Fruit fly (Drosophila melanogaster) whole organism, wandering third instar larva: ENCODE measurements around the gene SuUR.

ENCODE experiments used
- Abd-B ChIP-seq: fragments of >200 bp; optimal IDR thresholded peaks from 2 replicates; lab custom pipeline; 2017; ENCODE audit warnings: missing biosample characterization, missing genetic modification characterization
- CG32264 ChIP-seq: fragments of 200-800 bp; sonication (Bioruptor generic); optimal IDR thresholded peaks from 2 replicates; lab custom pipeline; 2016; ENCODE audit warnings: missing biosample characterization, missing genetic modification characterization
- CG9705 ChIP-seq: fragments of 200-800 bp; sonication (Bioruptor generic); optimal IDR thresholded peaks from 2 replicates; lab custom pipeline; 2018; ENCODE audit warnings: missing biosample characterization, mild to moderate bottlenecking, missing genetic modification characterization
- CrebA ChIP-seq: fragments of 200-800 bp; sonication (Bioruptor generic); optimal IDR thresholded peaks from 2 replicates; lab custom pipeline; 2016; ENCODE audit warnings: missing biosample characterization, mild to moderate bottlenecking, missing genetic modification characterization, borderline replicate concordance
- Dfd ChIP-seq: fragments of >200 bp; optimal IDR thresholded peaks from 2 replicates; lab custom pipeline; 2017; ENCODE audit warnings: missing biosample characterization, missing genetic modification characterization
- Dif ChIP-seq: fragments of 200-275, 200-300 bp; sonication (Bioruptor generic); optimal IDR thresholded peaks from 2 replicates; lab custom pipeline; 2018; ENCODE audit warnings: missing biosample characterization, missing genetic modification characterization; ENCODE audit not compliant: partially characterized antibody
- GATAd ChIP-seq: sonication (Bioruptor generic); optimal IDR thresholded peaks from 2 replicates; lab custom pipeline; 2016; ENCODE audit warnings: missing biosample characterization, missing genetic modification characterization
- HLH106 ChIP-seq: fragments of 200-800 bp; optimal IDR thresholded peaks from 3 replicates; lab custom pipeline; 2019; ENCODE audit warnings: missing biosample characterization, mild to moderate bottlenecking, missing genetic modification characterization, moderate library complexity
- Hnf4 ChIP-seq: fragments of 200-800 bp; sonication (Bioruptor generic); optimal IDR thresholded peaks from 2 replicates; lab custom pipeline; 2016; ENCODE audit warnings: missing biosample characterization, mild to moderate bottlenecking, missing genetic modification characterization
- Hr78 ChIP-seq: fragments of >200 bp; optimal IDR thresholded peaks from 2 replicates; lab custom pipeline; 2017; ENCODE audit warnings: missing biosample characterization, missing genetic modification characterization
- Jra ChIP-seq: sonication (Bioruptor generic); optimal IDR thresholded peaks from 2 replicates; lab custom pipeline; 2016; ENCODE audit warnings: missing biosample characterization, missing genetic modification characterization
- Mio ChIP-seq: sonication (Bioruptor generic); optimal IDR thresholded peaks from 2 replicates; lab custom pipeline; 2016; ENCODE audit warnings: missing biosample characterization, missing genetic modification characterization
- Myc ChIP-seq: fragments of >200 bp; optimal IDR thresholded peaks from 2 replicates; lab custom pipeline; 2017
- OdsH ChIP-seq: fragments of 200-800 bp; sonication (Bioruptor generic); optimal IDR thresholded peaks from 2 replicates; lab custom pipeline; 2016; ENCODE audit warnings: missing biosample characterization, mild to moderate bottlenecking, missing genetic modification characterization
- Rel ChIP-seq, 2 experiments: fragments of 200-800 bp; sonication (Bioruptor generic) in 1 of 2; optimal IDR thresholded peaks; 2 replicates in 1 of 2; 3 replicates in 1 of 2; lab custom pipeline; 2016 to 2019; ENCODE audit warnings: mild to moderate bottlenecking in 2 of 2, missing biosample characterization in 2 of 2, missing genetic modification characterization in 2 of 2, moderate library complexity in 1 of 2
- Sp1 ChIP-seq: fragments of 200-800 bp; sonication (Bioruptor generic); optimal IDR thresholded peaks from 3 replicates; lab custom pipeline; 2019; ENCODE audit warnings: missing biosample characterization, mild to moderate bottlenecking, missing genetic modification characterization, moderate library complexity
- Vsx2 ChIP-seq: fragments of 200-300, 225-300 bp; sonication (Bioruptor generic); optimal IDR thresholded peaks from 2 replicates; lab custom pipeline; 2018; ENCODE audit warnings: missing biosample characterization, missing genetic modification characterization; ENCODE audit not compliant: partially characterized antibody
- brk ChIP-seq: fragments of 200-800 bp; sonication (Bioruptor generic); optimal IDR thresholded peaks from 2 replicates; lab custom pipeline; 2016; ENCODE audit warnings: missing biosample characterization, mild to moderate bottlenecking, missing genetic modification characterization
- dl ChIP-seq, 2 experiments: fragments of 175-275, 200-275 bp in 1 of 2; fragments of 200-275 bp in 1 of 2; sonication (Bioruptor generic); optimal IDR thresholded peaks; lab custom pipeline; 2018; ENCODE audit warnings: mild to moderate bottlenecking in 2 of 2, missing biosample characterization in 2 of 2, missing genetic modification characterization in 2 of 2, moderate library complexity in 2 of 2; ENCODE audit not compliant: partially characterized antibody in 2 of 2, insufficient read depth in 1 of 2
- dmrt93B ChIP-seq: fragments of 200-800 bp; sonication (Bioruptor generic); optimal IDR thresholded peaks from 2 replicates; lab custom pipeline; 2018; ENCODE audit warnings: missing biosample characterization, mild to moderate bottlenecking, missing genetic modification characterization
- dsf ChIP-seq: sonication (Bioruptor generic); optimal IDR thresholded peaks from 2 replicates; lab custom pipeline; 2016; ENCODE audit warnings: missing biosample characterization, missing genetic modification characterization, borderline replicate concordance
- ey ChIP-seq: fragments of 200-800 bp; sonication (Bioruptor generic); optimal IDR thresholded peaks from 2 replicates; lab custom pipeline; 2016; ENCODE audit warnings: missing biosample characterization, missing genetic modification characterization
- foxo ChIP-seq, 2 experiments: fragments of 200-800 bp; sonication (Bioruptor generic); optimal IDR thresholded peaks; 2 replicates in 1 of 2; 3 replicates in 1 of 2; lab custom pipeline; 2016 to 2017; ENCODE audit warnings: missing biosample characterization in 2 of 2, missing genetic modification characterization in 2 of 2
- fru ChIP-seq: fragments of 200-800 bp; sonication (Bioruptor generic); optimal IDR thresholded peaks from 3 replicates; lab custom pipeline; 2016; ENCODE audit warnings: missing biosample characterization, mild to moderate bottlenecking, missing genetic modification characterization
- h ChIP-seq: fragments of 200-800 bp; sonication (Bioruptor generic); optimal IDR thresholded peaks from 3 replicates; lab custom pipeline; 2016; ENCODE audit warnings: missing biosample characterization, mild to moderate bottlenecking, missing genetic modification characterization
- jim ChIP-seq: fragments of 175-275, 200-325 bp; sonication (Bioruptor generic); optimal IDR thresholded peaks from 2 replicates; lab custom pipeline; 2016; ENCODE audit warnings: missing biosample characterization, mild to moderate bottlenecking, missing genetic modification characterization
- lola ChIP-seq: fragments of >200 bp; optimal IDR thresholded peaks from 2 replicates; lab custom pipeline; 2017; ENCODE audit warnings: missing biosample characterization, missing genetic modification characterization
- pan ChIP-seq: fragments of >200 bp; optimal IDR thresholded peaks from 2 replicates; lab custom pipeline; 2017
- psq ChIP-seq: fragments of 200-800 bp; sonication (Bioruptor generic); optimal IDR thresholded peaks from 3 replicates; lab custom pipeline; 2017; ENCODE audit warnings: missing biosample characterization, mild to moderate bottlenecking, missing genetic modification characterization, moderate library complexity
- rgr ChIP-seq: fragments of 200-800 bp; sonication (Bioruptor generic); optimal IDR thresholded peaks from 3 replicates; lab custom pipeline; 2016; ENCODE audit warnings: missing biosample characterization, mild to moderate bottlenecking, missing genetic modification characterization
- sage ChIP-seq: fragments of 200-800 bp; sonication (Bioruptor generic); optimal IDR thresholded peaks from 2 replicates; lab custom pipeline; 2016; ENCODE audit warnings: missing biosample characterization, mild to moderate bottlenecking, missing genetic modification characterization
- tai ChIP-seq: sonication (Bioruptor generic); optimal IDR thresholded peaks from 2 replicates; lab custom pipeline; 2016; ENCODE audit warnings: missing biosample characterization, missing genetic modification characterization
- woc ChIP-seq: sonication (Bioruptor generic); optimal IDR thresholded peaks from 2 replicates; lab custom pipeline; 2016; ENCODE audit warnings: missing biosample characterization, mild to moderate bottlenecking, missing genetic modification characterization

Gene SuUR

dm6 chr3L:11033327-11033975, 31.3 kb upstream of the SuUR start (continued):
- peak; percentile 57 for TF ChIP-seq ey
- TF ChIP-seq Hnf4, result peak; percentile 62
- TF ChIP-seq Abd-B (GFP tag; lab: Kevin White, UChicago), result no peak
- TF ChIP-seq lola (GFP tag; lab: Kevin White, UChicago), result no peak
- TF ChIP-seq GATAd (GFP tag; lab: Kevin White, UChicago), result no peak
- TF ChIP-seq sage (GFP tag; lab: Kevin White, UChicago), result peak; percentile 51
- no peak for TF ChIP-seq Rel (GFP tag; optimal IDR thresholded peaks at IDR 0.05; lab: Kevin White, UChicago)
- peak; percentile 6 for TF ChIP-seq Rel (tag; optimal IDR thresholded peaks at IDR 0.05; lab: Kevin White, UChicago)
- TF ChIP-seq HLH106 (tag; lab: Kevin White, UChicago), result peak; percentile 76
- no peak for TF ChIP-seq Dif (GFP tag; lab: Kevin White, UChicago)
- TF ChIP-seq Vsx2 (GFP tag; lab: Kevin White, UChicago), result no peak
- no peak for TF ChIP-seq tai (GFP tag; lab: Kevin White, UChicago)
- peak; percentile 32 for TF ChIP-seq dmrt93B (GFP tag; lab: Kevin White, UChicago)
- TF ChIP-seq OdsH (GFP tag; lab: Kevin White, UChicago), result peak; percentile 70
- no peak for TF ChIP-seq Myc (lab: Kevin White, UChicago)
- no peak for TF ChIP-seq Dfd (GFP tag; lab: Kevin White, UChicago)

- TF ChIP-seq Mio (GFP tag; lab: Kevin White, UChicago), result no peak
- TF ChIP-seq pan, result no peak
- TF ChIP-seq sage (GFP tag; lab: Kevin White, UChicago), result no peak
- no peak for TF ChIP-seq CG32264
- no peak for TF ChIP-seq dsf (GFP tag; lab: Kevin White, UChicago)
- TF ChIP-seq CG9705, result no peak
- TF ChIP-seq Abd-B (GFP tag; lab: Kevin White, UChicago), result no peak
- no peak for TF ChIP-seq foxo (GFP tag; optimal IDR thresholded peaks at IDR 0.05; lab: Kevin White, UChicago)
- no peak for TF ChIP-seq brk (GFP tag; lab: Kevin White, UChicago)
- no peak for TF ChIP-seq psq (GFP tag; lab: Kevin White, UChicago)
- no peak for TF ChIP-seq Myc (lab: Kevin White, UChicago)
- no peak for TF ChIP-seq fru (GFP tag; lab: Kevin White, UChicago)
- TF ChIP-seq HLH106 (tag; lab: Kevin White, UChicago), result no peak
Measured at dm6 chr3L:11035039-11035438, 29.8 kb upstream of the SuUR start.

dm6 chr3L:11041193-11041592, 23.6 kb upstream of the SuUR start:
- TF ChIP-seq Myc (lab: Kevin White, UChicago), result peak; percentile 13
- no peak for TF ChIP-seq Mio (GFP tag; lab: Kevin White, UChicago)
- TF ChIP-seq, all 38 proteins: peak for 1

dm6 chr3L:11043650-11044049, 21.1 kb upstream of the SuUR start:
- TF ChIP-seq CG9705, result no peak
- TF ChIP-seq h (GFP tag; lab: Kevin White, UChicago), result no peak
- TF ChIP-seq jim (GFP tag; lab: Kevin White, UChicago), result no peak
- no peak for TF ChIP-seq dmrt93B (GFP tag; lab: Kevin White, UChicago)
- no peak for TF ChIP-seq foxo (GFP tag; optimal IDR thresholded peaks at IDR 0.05; lab: Kevin White, UChicago)
- no peak for TF ChIP-seq Sp1 (GFP tag; lab: Kevin White, UChicago)
- no peak for TF ChIP-seq CrebA
- TF ChIP-seq Jra (GFP tag; lab: Kevin White, UChicago), result no peak
- no peak for TF ChIP-seq dl (GFP tag; optimal IDR thresholded peaks at IDR 0.05; lab: Kevin White, UChicago; ENCODE audit: insufficient read depth in 1 of 2, partially characterized antibody in 2 of 2)
- TF ChIP-seq woc, result no peak
- no peak for TF ChIP-seq dsf (GFP tag; lab: Kevin White, UChicago)
- no peak for TF ChIP-seq pan
- no peak for TF ChIP-seq sage (GFP tag; lab: Kevin White, UChicago)
- no peak for TF ChIP-seq Hr78
- TF ChIP-seq rgr (GFP tag; lab: Kevin White, UChicago), result no peak
- no peak for TF ChIP-seq brk (GFP tag; lab: Kevin White, UChicago)
- TF ChIP-seq Rel (GFP tag; optimal IDR thresholded peaks at IDR 0.05; lab: Kevin White, UChicago), result no peak
- no peak for TF ChIP-seq Rel (tag; optimal IDR thresholded peaks at IDR 0.05; lab: Kevin White, UChicago)
